Worm (Caenorhabditis elegans) whole organism, young adult: ENCODE results near the gene srw-103.
"Not testable (repeated sequence)": the region's sequence is repeated elsewhere in the genome, so short reads cannot be mapped to it uniquely, and the experiment has no call there.

Source experiments
- Y56A3A.18 ChIP-seq: fragments of 200-800 bp; sonication (Bioruptor generic); IDR thresholded peaks from 2 replicates; pipeline ENCODE4 v1.3.6; 2022; ENCODE audit warnings: missing genetic modification reagents, missing genetic modification characterization, missing compliant biosample characterization
- Y95B8A.8 ChIP-seq: fragments of 200-800 bp; sonication (Bioruptor generic); IDR thresholded peaks from 2 replicates; pipeline ENCODE4 v1.3.6; 2022; ENCODE audit warnings: missing genetic modification reagents, missing genetic modification characterization, missing compliant biosample characterization
- ZK185.1 ChIP-seq: sonication (generic microtip); optimal IDR thresholded peaks from 2 replicates; lab custom pipeline; 2016; ENCODE audit warnings: mild to moderate bottlenecking, missing genetic modification characterization, missing compliant biosample characterization; ENCODE audit not compliant: poor library complexity, severe bottlenecking
- ceh-91 ChIP-seq: fragments of 200-800 bp; sonication (Bioruptor generic); IDR thresholded peaks from 2 replicates; pipeline ENCODE4 v1.3.6; 2022; ENCODE audit warnings: missing genetic modification reagents, missing genetic modification characterization, missing compliant biosample characterization
- efl-1 ChIP-seq: fragments of 150-350 bp; optimal IDR thresholded peaks from 2 replicates; lab custom pipeline; 2014; ENCODE audit warnings: missing biosample characterization, missing genetic modification reagents, missing genetic modification characterization
- lin-54 ChIP-seq: fragments of 200-800 bp; sonication (Bioruptor generic); optimal IDR thresholded peaks from 2 replicates; lab custom pipeline; 2018; ENCODE audit warnings: mild to moderate bottlenecking, missing genetic modification characterization, missing compliant biosample characterization
- mcd-1 ChIP-seq: fragments of 200-800 bp; sonication (Bioruptor generic); IDR thresholded peaks from 2 replicates; pipeline ENCODE4 v1.3.6; 2022; ENCODE audit warnings: missing genetic modification reagents, missing genetic modification characterization, missing compliant biosample characterization
- nhr-80 ChIP-seq: sonication (generic microtip); optimal IDR thresholded peaks from 2 replicates; lab custom pipeline; 2016; ENCODE audit warnings: missing genetic modification characterization, missing compliant biosample characterization
- pbrm-1 ChIP-seq: fragments of 200-800 bp; sonication (Bioruptor generic); IDR thresholded peaks from 2 replicates; pipeline ENCODE4 v1.3.6; 2022; ENCODE audit warnings: missing genetic modification reagents, missing genetic modification characterization, missing compliant biosample characterization
- snpc-4 ChIP-seq, 5 experiments: fragments of 150-350 bp in 1 of 5; sonication (generic microtip) in 4 of 5; optimal IDR thresholded peaks; 2 replicates each; lab custom pipeline; 2014 to 2018; ENCODE audit warnings: missing genetic modification characterization in 5 of 5, missing biosample characterization in 3 of 5, antibody characterized with exemption in 2 of 5, mild to moderate bottlenecking in 2 of 5, missing compliant biosample characterization in 2 of 5, missing genotype in 2 of 5, moderate library complexity in 2 of 5, missing genetic modification reagents in 1 of 5
- ztf-26 ChIP-seq: sonication (generic microtip); optimal IDR thresholded peaks from 2 replicates; lab custom pipeline; 2017; ENCODE audit warnings: missing genetic modification characterization, missing compliant biosample characterization

DNA sequence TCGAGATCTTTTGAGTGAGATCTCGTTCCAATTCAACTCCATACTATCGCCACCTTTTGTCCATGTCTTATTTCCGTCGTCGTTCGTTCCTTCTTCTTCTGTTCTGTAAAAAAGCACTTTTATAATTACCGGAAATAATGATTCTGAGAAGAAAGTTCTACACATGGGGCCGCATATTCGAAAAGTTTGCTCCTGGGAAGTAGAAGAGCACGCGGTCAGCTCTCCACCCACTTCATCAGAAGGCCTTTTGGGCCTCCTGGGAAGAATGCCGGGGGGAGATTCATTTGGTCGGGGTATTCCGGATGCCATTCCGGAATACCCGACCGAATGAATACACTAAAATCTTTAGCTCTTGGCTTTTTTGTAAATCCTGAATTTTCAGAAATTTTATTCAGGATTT lies 24.5 kb upstream of the srw-103 start, which contains the start of gene Y46H3C.5:
- not testable (repeated sequence) for TF ChIP-seq Y95B8A.8 (GFP tag; lab: Robert Waterston, UW); ztf-26 (tag; lab: Kevin White, UChicago); Y56A3A.18 (GFP tag; lab: Robert Waterston, UW); ZK185.1 (tag; lab: Kevin White, UChicago); snpc-4 (GFP tag; optimal IDR thresholded peaks at IDR 0.05; lab: Kevin White, UChicago); snpc-4 (tag; optimal IDR thresholded peaks at IDR 0.05; lab: Kevin White, UChicago); mcd-1 (GFP tag; lab: Robert Waterston, UW); nhr-80 (tag; lab: Kevin White, UChicago); ceh-91 (GFP tag; lab: Robert Waterston, UW); pbrm-1 (GFP tag; lab: Robert Waterston, UW); efl-1 (GFP tag; lab: Kevin White, UChicago); lin-54 (GFP tag; lab: Kevin White, UChicago)
